Fruit fly (Drosophila melanogaster) whole organism, wandering third instar larva: ENCODE measurements around the gene CG7656.

ENCODE experiments used
- Abd-B ChIP-seq: fragments of >200 bp; optimal IDR thresholded peaks from 2 replicates; lab custom pipeline; 2017; ENCODE audit warnings: missing biosample characterization, missing genetic modification characterization
- CG32264 ChIP-seq: fragments of 200-800 bp; sonication (Bioruptor generic); optimal IDR thresholded peaks from 2 replicates; lab custom pipeline; 2016; ENCODE audit warnings: missing biosample characterization, missing genetic modification characterization
- CG9705 ChIP-seq: fragments of 200-800 bp; sonication (Bioruptor generic); optimal IDR thresholded peaks from 2 replicates; lab custom pipeline; 2018; ENCODE audit warnings: missing biosample characterization, mild to moderate bottlenecking, missing genetic modification characterization
- CrebA ChIP-seq: fragments of 200-800 bp; sonication (Bioruptor generic); optimal IDR thresholded peaks from 2 replicates; lab custom pipeline; 2016; ENCODE audit warnings: missing biosample characterization, mild to moderate bottlenecking, missing genetic modification characterization, borderline replicate concordance
- Dfd ChIP-seq: fragments of >200 bp; optimal IDR thresholded peaks from 2 replicates; lab custom pipeline; 2017; ENCODE audit warnings: missing biosample characterization, missing genetic modification characterization
- Dif ChIP-seq: fragments of 200-275, 200-300 bp; sonication (Bioruptor generic); optimal IDR thresholded peaks from 2 replicates; lab custom pipeline; 2018; ENCODE audit warnings: missing biosample characterization, missing genetic modification characterization; ENCODE audit not compliant: partially characterized antibody
- GATAd ChIP-seq: sonication (Bioruptor generic); optimal IDR thresholded peaks from 2 replicates; lab custom pipeline; 2016; ENCODE audit warnings: missing biosample characterization, missing genetic modification characterization
- HLH106 ChIP-seq: fragments of 200-800 bp; optimal IDR thresholded peaks from 3 replicates; lab custom pipeline; 2019; ENCODE audit warnings: missing biosample characterization, mild to moderate bottlenecking, missing genetic modification characterization, moderate library complexity
- Hnf4 ChIP-seq: fragments of 200-800 bp; sonication (Bioruptor generic); optimal IDR thresholded peaks from 2 replicates; lab custom pipeline; 2016; ENCODE audit warnings: missing biosample characterization, mild to moderate bottlenecking, missing genetic modification characterization
- Hr78 ChIP-seq: fragments of >200 bp; optimal IDR thresholded peaks from 2 replicates; lab custom pipeline; 2017; ENCODE audit warnings: missing biosample characterization, missing genetic modification characterization
- Jra ChIP-seq: sonication (Bioruptor generic); optimal IDR thresholded peaks from 2 replicates; lab custom pipeline; 2016; ENCODE audit warnings: missing biosample characterization, missing genetic modification characterization
- Myc ChIP-seq: fragments of >200 bp; optimal IDR thresholded peaks from 2 replicates; lab custom pipeline; 2017
- OdsH ChIP-seq: fragments of 200-800 bp; sonication (Bioruptor generic); optimal IDR thresholded peaks from 2 replicates; lab custom pipeline; 2016; ENCODE audit warnings: missing biosample characterization, mild to moderate bottlenecking, missing genetic modification characterization
- Rel ChIP-seq, 2 experiments: fragments of 200-800 bp; sonication (Bioruptor generic) in 1 of 2; optimal IDR thresholded peaks; 2 replicates in 1 of 2; 3 replicates in 1 of 2; lab custom pipeline; 2016 to 2019; ENCODE audit warnings: mild to moderate bottlenecking in 2 of 2, missing biosample characterization in 2 of 2, missing genetic modification characterization in 2 of 2, moderate library complexity in 1 of 2
- Sp1 ChIP-seq: fragments of 200-800 bp; sonication (Bioruptor generic); optimal IDR thresholded peaks from 3 replicates; lab custom pipeline; 2019; ENCODE audit warnings: missing biosample characterization, mild to moderate bottlenecking, missing genetic modification characterization, moderate library complexity
- Vsx2 ChIP-seq: fragments of 200-300, 225-300 bp; sonication (Bioruptor generic); optimal IDR thresholded peaks from 2 replicates; lab custom pipeline; 2018; ENCODE audit warnings: missing biosample characterization, missing genetic modification characterization; ENCODE audit not compliant: partially characterized antibody
- br ChIP-seq: fragments of 200-800 bp; sonication (Bioruptor generic); optimal IDR thresholded peaks from 2 replicates; lab custom pipeline; 2016; ENCODE audit warnings: missing biosample characterization, missing genetic modification characterization
- brk ChIP-seq: fragments of 200-800 bp; sonication (Bioruptor generic); optimal IDR thresholded peaks from 2 replicates; lab custom pipeline; 2016; ENCODE audit warnings: missing biosample characterization, mild to moderate bottlenecking, missing genetic modification characterization
- dl ChIP-seq, 2 experiments: fragments of 175-275, 200-275 bp in 1 of 2; fragments of 200-275 bp in 1 of 2; sonication (Bioruptor generic); optimal IDR thresholded peaks; lab custom pipeline; 2018; ENCODE audit warnings: mild to moderate bottlenecking in 2 of 2, missing biosample characterization in 2 of 2, missing genetic modification characterization in 2 of 2, moderate library complexity in 2 of 2; ENCODE audit not compliant: partially characterized antibody in 2 of 2, insufficient read depth in 1 of 2
- dmrt93B ChIP-seq: fragments of 200-800 bp; sonication (Bioruptor generic); optimal IDR thresholded peaks from 2 replicates; lab custom pipeline; 2018; ENCODE audit warnings: missing biosample characterization, mild to moderate bottlenecking, missing genetic modification characterization
- dsf ChIP-seq: sonication (Bioruptor generic); optimal IDR thresholded peaks from 2 replicates; lab custom pipeline; 2016; ENCODE audit warnings: missing biosample characterization, missing genetic modification characterization, borderline replicate concordance
- ey ChIP-seq: fragments of 200-800 bp; sonication (Bioruptor generic); optimal IDR thresholded peaks from 2 replicates; lab custom pipeline; 2016; ENCODE audit warnings: missing biosample characterization, missing genetic modification characterization
- foxo ChIP-seq, 2 experiments: fragments of 200-800 bp; sonication (Bioruptor generic); optimal IDR thresholded peaks; 2 replicates in 1 of 2; 3 replicates in 1 of 2; lab custom pipeline; 2016 to 2017; ENCODE audit warnings: missing biosample characterization in 2 of 2, missing genetic modification characterization in 2 of 2
- fru ChIP-seq: fragments of 200-800 bp; sonication (Bioruptor generic); optimal IDR thresholded peaks from 3 replicates; lab custom pipeline; 2016; ENCODE audit warnings: missing biosample characterization, mild to moderate bottlenecking, missing genetic modification characterization
- h ChIP-seq: fragments of 200-800 bp; sonication (Bioruptor generic); optimal IDR thresholded peaks from 3 replicates; lab custom pipeline; 2016; ENCODE audit warnings: missing biosample characterization, mild to moderate bottlenecking, missing genetic modification characterization
- jim ChIP-seq: fragments of 175-275, 200-325 bp; sonication (Bioruptor generic); optimal IDR thresholded peaks from 2 replicates; lab custom pipeline; 2016; ENCODE audit warnings: missing biosample characterization, mild to moderate bottlenecking, missing genetic modification characterization
- lola ChIP-seq: fragments of >200 bp; optimal IDR thresholded peaks from 2 replicates; lab custom pipeline; 2017; ENCODE audit warnings: missing biosample characterization, missing genetic modification characterization
- pan ChIP-seq: fragments of >200 bp; optimal IDR thresholded peaks from 2 replicates; lab custom pipeline; 2017
- psq ChIP-seq: fragments of 200-800 bp; sonication (Bioruptor generic); optimal IDR thresholded peaks from 3 replicates; lab custom pipeline; 2017; ENCODE audit warnings: missing biosample characterization, mild to moderate bottlenecking, missing genetic modification characterization, moderate library complexity
- rgr ChIP-seq: fragments of 200-800 bp; sonication (Bioruptor generic); optimal IDR thresholded peaks from 3 replicates; lab custom pipeline; 2016; ENCODE audit warnings: missing biosample characterization, mild to moderate bottlenecking, missing genetic modification characterization
- sage ChIP-seq: fragments of 200-800 bp; sonication (Bioruptor generic); optimal IDR thresholded peaks from 2 replicates; lab custom pipeline; 2016; ENCODE audit warnings: missing biosample characterization, mild to moderate bottlenecking, missing genetic modification characterization
- sv ChIP-seq: fragments of 200-800 bp; sonication (Bioruptor generic); optimal IDR thresholded peaks from 3 replicates; lab custom pipeline; 2016; ENCODE audit warnings: missing biosample characterization, missing genetic modification characterization
- tai ChIP-seq: sonication (Bioruptor generic); optimal IDR thresholded peaks from 2 replicates; lab custom pipeline; 2016; ENCODE audit warnings: missing biosample characterization, missing genetic modification characterization
- usp ChIP-seq: fragments of >200 bp; optimal IDR thresholded peaks from 2 replicates; lab custom pipeline; 2017; ENCODE audit warnings: missing biosample characterization, missing genetic modification characterization
- woc ChIP-seq: sonication (Bioruptor generic); optimal IDR thresholded peaks from 2 replicates; lab custom pipeline; 2016; ENCODE audit warnings: missing biosample characterization, mild to moderate bottlenecking, missing genetic modification characterization

The CG7656 gene

DNA sequence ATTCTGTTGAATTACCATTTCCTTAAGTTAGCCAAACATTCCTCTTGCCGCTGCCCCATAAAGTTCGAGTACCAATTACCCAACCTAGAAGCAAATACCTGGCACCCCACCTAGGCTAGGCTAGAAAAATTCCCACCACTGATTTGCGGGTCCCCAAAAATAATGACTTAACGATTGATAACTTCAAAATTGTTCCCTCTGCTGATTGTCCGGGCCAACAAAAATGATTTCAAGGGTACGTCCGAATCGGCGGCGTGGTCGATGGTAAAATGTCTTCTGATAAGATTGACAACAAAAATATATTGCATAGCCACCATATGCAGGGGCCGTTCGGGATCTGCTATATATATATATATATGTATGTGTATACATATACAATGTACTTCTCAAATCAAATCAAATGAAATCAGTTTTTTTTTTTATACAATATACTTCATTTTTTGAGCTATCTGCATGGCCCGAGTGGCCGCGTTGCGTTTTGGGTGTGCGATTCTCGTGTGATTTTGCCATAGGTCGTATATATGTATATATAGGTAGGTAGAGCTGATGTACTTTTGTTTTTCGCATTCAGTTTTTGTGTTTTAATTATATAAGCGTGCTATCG lies 40.7 kb downstream of the CG7656 start:
- TF ChIP-seq Vsx2 (no peak), Hr78 (no peak), Rel (GFP tag; optimal IDR thresholded peaks at IDR 0.05; lab: Kevin White, UChicago) (peak; percentile 52), Rel (tag; optimal IDR thresholded peaks at IDR 0.05; lab: Kevin White, UChicago) (peak; percentile 95), tai (GFP tag; lab: Kevin White, UChicago) (no peak), pan (lab: Kevin White, UChicago) (no peak), Abd-B (GFP tag; lab: Kevin White, UChicago) (no peak), OdsH (no peak), brk (GFP tag; lab: Kevin White, UChicago) (peak; percentile 59), CrebA (GFP tag; lab: Kevin White, UChicago) (peak; percentile 85), dl (GFP tag; optimal IDR thresholded peaks at IDR 0.05; lab: Kevin White, UChicago; ENCODE audit: insufficient read depth in 1 of 2, partially characterized antibody in 2 of 2) (no peak), dmrt93B (GFP tag; lab: Kevin White, UChicago) (no peak), Hnf4 (GFP tag; lab: Kevin White, UChicago) (no peak), h (no peak), Dfd (GFP tag; lab: Kevin White, UChicago) (no peak), dsf (no peak), sage (GFP tag; lab: Kevin White, UChicago) (no peak), Sp1 (GFP tag; lab: Kevin White, UChicago) (no peak), sv (GFP tag; lab: Kevin White, UChicago) (no peak), br (GFP tag; lab: Kevin White, UChicago) (peak; percentile 38), lola (GFP tag; lab: Kevin White, UChicago) (no peak), Myc (lab: Kevin White, UChicago) (no peak), foxo (GFP tag; optimal IDR thresholded peaks at IDR 0.05; lab: Kevin White, UChicago) (no peak), rgr (no peak), Dif (GFP tag; lab: Kevin White, UChicago) (no peak), CG9705 (GFP tag; lab: Kevin White, UChicago) (no peak), HLH106 (no peak), fru (no peak), ey (GFP tag; lab: Kevin White, UChicago) (no peak), CG32264 (GFP tag; lab: Kevin White, UChicago) (no peak), usp (GFP tag; lab: Kevin White, UChicago) (no peak), GATAd (GFP tag; lab: Kevin White, UChicago) (no peak), Jra (GFP tag; lab: Kevin White, UChicago) (no peak)
- TF ChIP-seq, all 38 proteins: peak for 4

dm6 chr3L:15544455-15545415 lies 43.2 kb downstream of the CG7656 start:
- peak; percentile 53 for TF ChIP-seq psq (GFP tag; lab: Kevin White, UChicago)
- no peak for TF ChIP-seq brk (GFP tag; lab: Kevin White, UChicago)
- TF ChIP-seq CG32264 (GFP tag; lab: Kevin White, UChicago): no peak
- TF ChIP-seq pan (lab: Kevin White, UChicago): no peak
- peak; percentile 15 for TF ChIP-seq jim (GFP tag; lab: Kevin White, UChicago)
- TF ChIP-seq Hnf4 (GFP tag; lab: Kevin White, UChicago): peak; percentile 0
- peak; percentile 37 for TF ChIP-seq fru
- TF ChIP-seq rgr: peak; percentile 20
- TF ChIP-seq br (GFP tag; lab: Kevin White, UChicago): peak; percentile 21
- TF ChIP-seq foxo (GFP tag; optimal IDR thresholded peaks at IDR 0.05; lab: Kevin White, UChicago): peak in 1 of 2 experiments; percentile 39
- peak; percentile 37 for TF ChIP-seq ey (GFP tag; lab: Kevin White, UChicago)
- peak; percentile 12 for TF ChIP-seq OdsH
- TF ChIP-seq Sp1 (GFP tag; lab: Kevin White, UChicago): peak; percentile 16
- TF ChIP-seq woc (GFP tag; lab: Kevin White, UChicago): peak; percentile 39
- TF ChIP-seq HLH106: peak; percentile 35
- no peak for TF ChIP-seq Rel (GFP tag; optimal IDR thresholded peaks at IDR 0.05; lab: Kevin White, UChicago)
- peak; percentile 53 for TF ChIP-seq Rel (tag; optimal IDR thresholded peaks at IDR 0.05; lab: Kevin White, UChicago)
- no peak for TF ChIP-seq sv (GFP tag; lab: Kevin White, UChicago)
